Fruit fly (Drosophila melanogaster) whole organism, embryonic: ENCODE measurements around the gene fiz.

Experiments
- Atf3 ChIP-seq: fragments of 200-800 bp; sonication (Bioruptor generic); optimal IDR thresholded peaks from 3 replicates; lab custom pipeline; 2016; ENCODE audit warnings: missing biosample characterization, missing genetic modification characterization
- B-H1 ChIP-seq: fragments of 200-800 bp; sonication (Bioruptor generic); IDR thresholded peaks from 3 replicates; pipeline ENCODE4 v1.3.6; 2022; ENCODE audit warnings: missing biosample characterization, missing genetic modification characterization
- Bteb2 ChIP-seq: fragments of 200-800 bp; sonication (Bioruptor generic); optimal IDR thresholded peaks from 2 replicates; lab custom pipeline; 2016; ENCODE audit warnings: missing biosample characterization, missing genetic modification characterization
- CG14441 ChIP-seq: fragments of 200-800 bp; sonication (Bioruptor generic); IDR thresholded peaks from 2 replicates; pipeline ENCODE4 v1.3.6; 2022; ENCODE audit warnings: missing biosample characterization, missing genetic modification characterization
- CG14667 ChIP-seq: fragments of 200-800 bp; sonication (Bioruptor generic); IDR thresholded peaks from 2 replicates; pipeline ENCODE4 v1.3.6; 2022; ENCODE audit warnings: missing biosample characterization, missing genetic modification characterization
- CG14860 ChIP-seq: fragments of 200-800 bp; sonication (Bioruptor generic); IDR thresholded peaks from 3 replicates; pipeline ENCODE4 v1.3.6; 2022; ENCODE audit warnings: missing biosample characterization, missing genetic modification characterization; ENCODE audit not compliant: partially characterized antibody
- CG14965 ChIP-seq: fragments of 200-800 bp; sonication (Bioruptor generic); optimal IDR thresholded peaks from 2 replicates; lab custom pipeline; 2016; ENCODE audit warnings: missing biosample characterization, missing genetic modification characterization, borderline replicate concordance
- CG15011 ChIP-seq: fragments of 200-800 bp; sonication (Bioruptor generic); optimal IDR thresholded peaks from 3 replicates; lab custom pipeline; 2018; ENCODE audit warnings: missing biosample characterization, mild to moderate bottlenecking, missing genetic modification characterization
- CG16863 ChIP-seq: fragments of 200-800 bp; sonication (Bioruptor generic); optimal IDR thresholded peaks from 3 replicates; lab custom pipeline; 2016; ENCODE audit warnings: missing biosample characterization, missing genetic modification characterization
- CG17361 ChIP-seq: fragments of 200-800 bp; sonication (Bioruptor generic); IDR thresholded peaks from 3 replicates; pipeline ENCODE4 v1.3.6; 2022; ENCODE audit warnings: missing biosample characterization, missing genetic modification characterization
- CG2120 ChIP-seq: fragments of 200-800 bp; sonication (Bioruptor generic); optimal IDR thresholded peaks from 3 replicates; lab custom pipeline; 2016; ENCODE audit warnings: missing biosample characterization, missing genetic modification characterization
- CG30020 ChIP-seq: fragments of 200-800 bp; optimal IDR thresholded peaks from 2 replicates; lab custom pipeline; 2019; ENCODE audit warnings: missing biosample characterization, mild to moderate bottlenecking, missing genetic modification characterization, moderate library complexity
- CG30431 ChIP-seq: fragments of 200-800 bp; sonication (Bioruptor generic); optimal IDR thresholded peaks from 2 replicates; lab custom pipeline; 2017; ENCODE audit warnings: missing biosample characterization, missing genetic modification characterization
- CG31224 ChIP-seq: fragments of 200-800 bp; sonication (Bioruptor generic); IDR thresholded peaks from 2 replicates; pipeline ENCODE4 v1.3.6; 2022; ENCODE audit warnings: missing biosample characterization, missing genetic modification characterization
- CG32767 ChIP-seq: fragments of 200-800 bp; sonication (Bioruptor generic); IDR thresholded peaks from 2 replicates; pipeline ENCODE4 v1.3.6; 2022; ENCODE audit warnings: missing biosample characterization, missing genetic modification characterization
- CG33213 ChIP-seq: fragments of 200-800 bp; sonication (Bioruptor generic); optimal IDR thresholded peaks from 3 replicates; lab custom pipeline; 2016; ENCODE audit warnings: missing biosample characterization, missing genetic modification characterization
- CG3726 ChIP-seq: fragments of 200-800 bp; sonication (Bioruptor generic); IDR thresholded peaks from 3 replicates; pipeline ENCODE4, ENCODE4 v1.3.6; 2022; ENCODE audit warnings: missing biosample characterization, missing genetic modification characterization
- CG6654 ChIP-seq: fragments of 200-800 bp; sonication (Bioruptor generic); optimal IDR thresholded peaks from 2 replicates; lab custom pipeline; 2017; ENCODE audit warnings: missing biosample characterization, mild to moderate bottlenecking, missing genetic modification characterization
- CG6791 ChIP-seq: fragments of 200-800 bp; sonication (Bioruptor generic); IDR thresholded peaks from 3 replicates; pipeline ENCODE4 v1.3.6; 2022; ENCODE audit warnings: missing biosample characterization, missing genetic modification characterization; ENCODE audit not compliant: partially characterized antibody
- CG7839 ChIP-seq: fragments of 200-800 bp; sonication (Bioruptor generic); optimal IDR thresholded peaks from 3 replicates; lab custom pipeline; 2018; ENCODE audit warnings: missing biosample characterization, mild to moderate bottlenecking, missing genetic modification characterization, moderate library complexity
- CG7987 ChIP-seq: fragments of 200-800 bp; sonication (Bioruptor generic); optimal IDR thresholded peaks from 2 replicates; lab custom pipeline; 2018; ENCODE audit warnings: missing biosample characterization, mild to moderate bottlenecking, missing genetic modification characterization, moderate library complexity
- CG8478 ChIP-seq: fragments of >200 bp; optimal IDR thresholded peaks from 2 replicates; lab custom pipeline; 2018
- Camta ChIP-seq: fragments of 200-800 bp; sonication (Bioruptor generic); optimal IDR thresholded peaks from 2 replicates; lab custom pipeline; 2016; ENCODE audit warnings: missing biosample characterization, missing genetic modification characterization
- Fer2 ChIP-seq: fragments of 200-800 bp; sonication (Bioruptor generic); optimal IDR thresholded peaks from 2 replicates; lab custom pipeline; 2018; ENCODE audit warnings: missing biosample characterization, mild to moderate bottlenecking, missing genetic modification characterization, moderate library complexity
- HLH4C ChIP-seq: fragments of 200-800 bp; sonication (Bioruptor generic); IDR thresholded peaks from 3 replicates; pipeline ENCODE4 v1.3.6; 2022; ENCODE audit warnings: missing biosample characterization, missing genetic modification characterization; ENCODE audit not compliant: partially characterized antibody
- Hr39 ChIP-seq: fragments of >200 bp; optimal IDR thresholded peaks from 2 replicates; lab custom pipeline; 2017
- Kr ChIP-seq: fragments of 200-800 bp; sonication (Bioruptor generic); optimal IDR thresholded peaks from 2 replicates; lab custom pipeline; 2017; ENCODE audit warnings: missing biosample characterization, mild to moderate bottlenecking, missing genetic modification characterization
- Myb ChIP-seq: fragments of 200-800 bp; sonication (Bioruptor generic); optimal IDR thresholded peaks from 2 replicates; lab custom pipeline; 2016; ENCODE audit warnings: missing biosample characterization, missing genetic modification characterization
- Nf-YA ChIP-seq: fragments of 200-800 bp; sonication (Bioruptor generic); IDR thresholded peaks from 2 replicates; pipeline ENCODE4 v1.3.6; 2022; ENCODE audit warnings: missing biosample characterization, missing genetic modification characterization
- NfI ChIP-seq: fragments of 200-800 bp; sonication (Bioruptor generic); optimal IDR thresholded peaks from 3 replicates; lab custom pipeline; 2018; ENCODE audit warnings: missing biosample characterization, mild to moderate bottlenecking, missing genetic modification characterization, moderate library complexity
- Opbp ChIP-seq: fragments of 200-800 bp; sonication (Bioruptor generic); IDR thresholded peaks from 3 replicates; pipeline ENCODE4 v1.3.6; 2022; ENCODE audit warnings: missing biosample characterization, missing genetic modification characterization; ENCODE audit not compliant: partially characterized antibody
- Pdp1 ChIP-seq, 2 experiments: fragments of 200-800 bp; sonication (Bioruptor generic); optimal IDR thresholded peaks; 3 replicates each; lab custom pipeline; 2016; ENCODE audit warnings: missing biosample characterization in 2 of 2, missing genetic modification characterization in 2 of 2, mild to moderate bottlenecking in 1 of 2, moderate library complexity in 1 of 2
- Ptx1 ChIP-seq: fragments of 200-800 bp; sonication (Bioruptor generic); IDR thresholded peaks from 2 replicates; pipeline ENCODE4 v1.3.6; 2022; ENCODE audit warnings: missing biosample characterization, missing genetic modification characterization
- Rx ChIP-seq: fragments of 200-800 bp; sonication (Bioruptor generic); IDR thresholded peaks from 2 replicates; pipeline ENCODE4 v1.3.6; 2022; ENCODE audit warnings: missing biosample characterization, missing genetic modification characterization
- Spps ChIP-seq: fragments of 200-800 bp; sonication (Bioruptor generic); optimal IDR thresholded peaks from 2 replicates; lab custom pipeline; 2018; ENCODE audit warnings: missing biosample characterization, mild to moderate bottlenecking, missing genetic modification characterization
- Xrp1 ChIP-seq: fragments of 200-800 bp; sonication (Bioruptor generic); IDR thresholded peaks from 2 replicates; pipeline ENCODE4 v1.3.6; 2022; ENCODE audit warnings: missing biosample characterization, missing genetic modification characterization
- ab ChIP-seq: fragments of 200-800 bp; sonication (Bioruptor generic); optimal IDR thresholded peaks from 2 replicates; lab custom pipeline; 2016; ENCODE audit warnings: missing biosample characterization, missing genetic modification characterization
- amos ChIP-seq: fragments of 200-800 bp; sonication (Bioruptor generic); IDR thresholded peaks from 2 replicates; pipeline ENCODE4 v1.3.6; 2022; ENCODE audit warnings: missing biosample characterization, missing genetic modification characterization; ENCODE audit not compliant: partially characterized antibody
- br ChIP-seq: fragments of >200 bp; optimal IDR thresholded peaks from 2 replicates; lab custom pipeline; 2017
- cad ChIP-seq: fragments of >200 bp; optimal IDR thresholded peaks from 2 replicates; lab custom pipeline; 2017; ENCODE audit warnings: missing biosample characterization, missing genetic modification characterization
- cato ChIP-seq: fragments of 200-800 bp; sonication (Bioruptor generic); optimal IDR thresholded peaks from 2 replicates; lab custom pipeline; 2016; ENCODE audit warnings: missing biosample characterization, missing genetic modification characterization, borderline replicate concordance
- ci ChIP-seq: fragments of 200-800 bp; sonication (Bioruptor generic); IDR thresholded peaks from 3 replicates; pipeline ENCODE4 v1.3.6; 2022; ENCODE audit warnings: missing biosample characterization, missing genetic modification characterization
- corto ChIP-seq: fragments of 200-800 bp; sonication (Bioruptor generic); optimal IDR thresholded peaks from 2 replicates; lab custom pipeline; 2016; ENCODE audit warnings: missing biosample characterization, mild to moderate bottlenecking, missing genetic modification characterization, moderate library complexity
- ems ChIP-seq: fragments of 200-800 bp; sonication (Bioruptor generic); optimal IDR thresholded peaks from 3 replicates; lab custom pipeline; 2016; ENCODE audit warnings: missing biosample characterization, missing genetic modification characterization
- hkb ChIP-seq, 2 experiments: fragments of 200-800 bp in 1 of 2; fragments of >200 bp in 1 of 2; sonication (Bioruptor generic) in 1 of 2; IDR thresholded peaks in 1 of 2; optimal IDR thresholded peaks in 1 of 2; 2 replicates each; pipeline versions ENCODE4 v1.3.6 to Lab custom; 2017 to 2022; ENCODE audit warnings: missing biosample characterization in 1 of 2, missing genetic modification characterization in 1 of 2
- mam ChIP-seq: fragments of 200-800 bp; sonication (Bioruptor generic); optimal IDR thresholded peaks from 3 replicates; lab custom pipeline; 2016; ENCODE audit warnings: missing biosample characterization, missing genetic modification characterization
- mirr ChIP-seq: fragments of 200-800 bp; sonication (Bioruptor generic); optimal IDR thresholded peaks from 3 replicates; lab custom pipeline; 2018; ENCODE audit warnings: missing biosample characterization, mild to moderate bottlenecking, missing genetic modification characterization
- pb ChIP-seq: fragments of 200-800 bp; sonication (Bioruptor generic); optimal IDR thresholded peaks from 3 replicates; lab custom pipeline; 2016; ENCODE audit warnings: missing biosample characterization, missing genetic modification characterization
- schlank ChIP-seq: fragments of 200-800 bp; sonication (Bioruptor generic); optimal IDR thresholded peaks from 2 replicates; lab custom pipeline; 2018; ENCODE audit warnings: missing biosample characterization, mild to moderate bottlenecking, missing genetic modification characterization
- sim ChIP-seq: fragments of 200-800 bp; sonication (Bioruptor generic); IDR thresholded peaks from 2 replicates; pipeline ENCODE4 v1.3.6; 2022; ENCODE audit warnings: missing biosample characterization, missing genetic modification characterization
- slou ChIP-seq: fragments of 200-800 bp; sonication (Bioruptor generic); optimal IDR thresholded peaks from 3 replicates; lab custom pipeline; 2016; ENCODE audit warnings: missing biosample characterization, missing genetic modification characterization
- trh ChIP-seq: fragments of 200-800 bp; sonication (Bioruptor generic); optimal IDR thresholded peaks from 2 replicates; lab custom pipeline; 2016; ENCODE audit warnings: missing biosample characterization, missing genetic modification characterization

The fiz gene

dm6 chrX:14947399-14947798, 37.9 kb upstream of the fiz start (continued):
- TF ChIP-seq schlank (peak; percentile 75), CG6654 (GFP tag; lab: Kevin White, UChicago) (peak; percentile 47), CG17361 (peak; percentile 35; the same call in 1 of the 3 replicates), CG14667 (GFP tag; lab: Robert Waterston, UW) (no peak), Atf3 (GFP tag; lab: Kevin White, UChicago) (no peak), NfI (peak; percentile 58), CG14965 (no peak), Spps (tag; lab: Kevin White, UChicago) (no peak), cato (GFP tag; lab: Kevin White, UChicago) (no peak), hkb (optimal IDR thresholded peaks at IDR 0.05; lab: Kevin White, UChicago) (no peak), hkb (GFP tag; IDR thresholded peaks at IDR 0.05; lab: Robert Waterston, UW) (peak; percentile 40; the same call in 1 of the 2 replicates), CG3726 (GFP tag; lab: Robert Waterston, UW) (peak; percentile 53; the same call in 1 of the 3 replicates), CG30431 (GFP tag; lab: Kevin White, UChicago) (no peak), ab (GFP tag; lab: Kevin White, UChicago) (no peak), CG6791 (GFP tag; lab: Robert Waterston, UW) (no peak), Hr39 (no peak), CG7839 (tag; lab: Kevin White, UChicago) (peak; percentile 41), trh (no peak), Myb (GFP tag; lab: Kevin White, UChicago) (no peak), CG14441 (GFP tag; lab: Robert Waterston, UW) (0 out of 2 replicates have a peak, but pooled peaks have one; percentile 26), slou (GFP tag; lab: Kevin White, UChicago) (no peak), Rx (GFP tag; lab: Robert Waterston, UW) (0 out of 2 replicates have a peak, but pooled peaks have one; percentile 13), Bteb2 (GFP tag; lab: Kevin White, UChicago) (no peak), pb (GFP tag; lab: Kevin White, UChicago) (peak; percentile 32), Opbp (no peak), B-H1 (GFP tag; lab: Robert Waterston, UW) (peak; percentile 42; the same call in 1 of the 3 replicates), cad (no peak), HLH4C (GFP tag; lab: Robert Waterston, UW) (no peak), CG14860 (GFP tag; lab: Robert Waterston, UW) (no peak), mam (GFP tag; lab: Kevin White, UChicago) (no peak), sim (GFP tag; lab: Robert Waterston, UW) (0 out of 2 replicates have a peak, but pooled peaks have one; percentile 50), Camta (no peak), CG33213 (GFP tag; lab: Kevin White, UChicago) (no peak), Ptx1 (GFP tag; lab: Robert Waterston, UW) (no peak), CG15011 (GFP tag; lab: Kevin White, UChicago) (no peak), mirr (peak; percentile 96), ci (peak; percentile 53; the same call in 2 of the 3 replicates), Pdp1 (GFP tag; optimal IDR thresholded peaks at IDR 0.05; lab: Kevin White, UChicago) (no peak), CG8478 (lab: Kevin White, UChicago) (no peak), CG32767 (GFP tag; lab: Robert Waterston, UW) (no peak), corto (GFP tag; lab: Kevin White, UChicago) (no peak), amos (GFP tag; lab: Robert Waterston, UW) (no peak), CG7987 (GFP tag; lab: Kevin White, UChicago) (peak; percentile 62), CG31224 (no peak), CG30020 (tag; lab: Kevin White, UChicago) (no peak), Kr (GFP tag; lab: Kevin White, UChicago) (no peak), Xrp1 (peak; percentile 41; the same call in 1 of the 2 replicates), Fer2 (no peak), CG16863 (GFP tag; lab: Kevin White, UChicago) (no peak), br (lab: Kevin White, UChicago) (no peak), Nf-YA (GFP tag; lab: Robert Waterston, UW) (0 out of 2 replicates have a peak, but pooled peaks have one; percentile 29), CG2120 (GFP tag; lab: Kevin White, UChicago) (no peak), ems (GFP tag; lab: Kevin White, UChicago) (no peak)
